Comparison of ENCODE assay signal across 3 fruit fly cellular contexts in genomic region chr3R:4658991-4659933, dm6.
TF ChIP-seq lines count a peak whose summit lies in the region.

smash (plus strand) TSS chr3R:4659579.

TF ChIP-seq in whole organism, embryonic, 481 proteins besides CTCF, POLR2A, EP300 and RAD21 (continued from another document and continues in another):
- TF ChIP-seq toy (GFP tag; IDR thresholded peaks at IDR 0.05; lab: Robert Waterston, UW), result no peak
- no peak for TF ChIP-seq ara (GFP tag; IDR thresholded peaks at IDR 0.05; lab: Robert Waterston, UW)
- TF ChIP-seq ab (GFP tag; optimal IDR thresholded peaks at IDR 0.05; lab: Kevin White, UChicago), result peak; percentile 3
- peak; percentile 71 for TF ChIP-seq eyg (GFP tag; optimal IDR thresholded peaks at IDR 0.05; lab: Kevin White, UChicago)
- TF ChIP-seq CG7745 (tag; optimal IDR thresholded peaks at IDR 0.05; lab: Kevin White, UChicago), result peak; percentile 3
- TF ChIP-seq hth (optimal IDR thresholded peaks at IDR 0.05; lab: Kevin White, UChicago), result no peak
- no peak for TF ChIP-seq CG8944 (GFP tag; optimal IDR thresholded peaks at IDR 0.05; lab: Kevin White, UChicago)
- peak; percentile 49; the same call in 1 of the 3 replicates for TF ChIP-seq zen2 (GFP tag; IDR thresholded peaks at IDR 0.05; lab: Robert Waterston, UW; ENCODE audit: partially characterized antibody)
- no peak for TF ChIP-seq CG1233 (GFP tag; optimal IDR thresholded peaks at IDR 0.05; lab: Kevin White, UChicago)
- TF ChIP-seq Dp (GFP tag; optimal IDR thresholded peaks at IDR 0.05; lab: Kevin White, UChicago), result peak; percentile 47
- TF ChIP-seq bigmax (GFP tag; optimal IDR thresholded peaks at IDR 0.05; lab: Kevin White, UChicago), result no peak
- TF ChIP-seq gfzf (GFP tag; optimal IDR thresholded peaks at IDR 0.05; lab: Kevin White, UChicago), result peak; percentile 94
- no peak for TF ChIP-seq Atf3 (GFP tag; optimal IDR thresholded peaks at IDR 0.05; lab: Kevin White, UChicago)
- no peak for TF ChIP-seq CG1647 (GFP tag; optimal IDR thresholded peaks at IDR 0.05; lab: Kevin White, UChicago)
- TF ChIP-seq tio (GFP tag; optimal IDR thresholded peaks at IDR 0.05; lab: Kevin White, UChicago), result no peak
- TF ChIP-seq CG16815 (GFP tag; optimal IDR thresholded peaks at IDR 0.05; lab: Kevin White, UChicago), result no peak
- peak; percentile 67 for TF ChIP-seq bbx (GFP tag; IDR thresholded peaks at IDR 0.05; lab: Robert Waterston, UW; ENCODE audit: partially characterized antibody)
- peak; percentile 67 for TF ChIP-seq ftz-f1 (GFP tag; optimal IDR thresholded peaks at IDR 0.05; lab: Kevin White, UChicago)
- peak; percentile 43 for TF ChIP-seq pb (GFP tag; optimal IDR thresholded peaks at IDR 0.05; lab: Kevin White, UChicago)
- no peak for TF ChIP-seq lov (optimal IDR thresholded peaks at IDR 0.05; lab: Kevin White, UChicago)
- peak; percentile 49; the same call in 1 of the 3 replicates for TF ChIP-seq lov (GFP tag; IDR thresholded peaks at IDR 0.05; lab: Robert Waterston, UW)
- TF ChIP-seq C15 (GFP tag; IDR thresholded peaks at IDR 0.05; lab: Robert Waterston, UW), result no peak
- TF ChIP-seq sna (GFP tag; IDR thresholded peaks at IDR 0.05; lab: Robert Waterston, UW; ENCODE audit: partially characterized antibody), result peak; percentile 31; the same call in 1 of the 2 replicates
- TF ChIP-seq Aef1 (GFP tag; IDR thresholded peaks at IDR 0.05; lab: Robert Waterston, UW), result no peak
- no peak for TF ChIP-seq fru (optimal IDR thresholded peaks at IDR 0.05; lab: Kevin White, UChicago)
- TF ChIP-seq CG7556 (GFP tag; optimal IDR thresholded peaks at IDR 0.05; lab: Kevin White, UChicago), result peak; percentile 22
- TF ChIP-seq CG8281 (tag; optimal IDR thresholded peaks at IDR 0.05; lab: Kevin White, UChicago), result no peak
- no peak for TF ChIP-seq grn (GFP tag; optimal IDR thresholded peaks at IDR 0.05; lab: Kevin White, UChicago)
- TF ChIP-seq salm (tag; optimal IDR thresholded peaks at IDR 0.05; lab: Kevin White, UChicago), result peak; percentile 38
- TF ChIP-seq CG9609 (GFP tag; optimal IDR thresholded peaks at IDR 0.05; lab: Kevin White, UChicago), result no peak
- no peak for TF ChIP-seq Sox102F (GFP tag; optimal IDR thresholded peaks at IDR 0.05; lab: Kevin White, UChicago)
- TF ChIP-seq CG10431 (GFP tag; optimal IDR thresholded peaks at IDR 0.05; lab: Kevin White, UChicago), result no peak
- no peak for TF ChIP-seq tup (GFP tag; optimal IDR thresholded peaks at IDR 0.05; lab: Kevin White, UChicago)
- peak; percentile 27 for TF ChIP-seq Antp (GFP tag; optimal IDR thresholded peaks at IDR 0.05; lab: Kevin White, UChicago)
- TF ChIP-seq CG2678 (tag; optimal IDR thresholded peaks at IDR 0.05; lab: Kevin White, UChicago), result no peak
- TF ChIP-seq CG5180 (GFP tag; optimal IDR thresholded peaks at IDR 0.05; lab: Kevin White, UChicago), result no peak
- peak; percentile 80; the same call in 1 of the 3 replicates for TF ChIP-seq CG34422 (GFP tag; IDR thresholded peaks at IDR 0.05; lab: Robert Waterston, UW)
- TF ChIP-seq repo (GFP tag; optimal IDR thresholded peaks at IDR 0.05; lab: Kevin White, UChicago), result peak; percentile 44
- no peak for TF ChIP-seq CG10654 (GFP tag; optimal IDR thresholded peaks at IDR 0.05; lab: Kevin White, UChicago)
- TF ChIP-seq stwl (tag; optimal IDR thresholded peaks at IDR 0.05; lab: Kevin White, UChicago), result peak; percentile 71
- no peak for TF ChIP-seq CG2120 (GFP tag; optimal IDR thresholded peaks at IDR 0.05; lab: Kevin White, UChicago)
- peak; percentile 23 for TF ChIP-seq D (optimal IDR thresholded peaks at IDR 0.05; lab: Kevin White, UChicago)
- TF ChIP-seq D (GFP tag; optimal IDR thresholded peaks at IDR 0.05; lab: Kevin White, UChicago), result no peak
- peak; percentile 78 for TF ChIP-seq CG32767 (GFP tag; IDR thresholded peaks at IDR 0.05; lab: Robert Waterston, UW)
- TF ChIP-seq NFAT (GFP tag; IDR thresholded peaks at IDR 0.05; lab: Robert Waterston, UW), result peak; percentile 76

TF ChIP-seq in whole organism, prepupa, 60 proteins besides CTCF, POLR2A, EP300 and RAD21 (continued from another document):
- TF ChIP-seq CG9139 (GFP tag; optimal IDR thresholded peaks at IDR 0.05; lab: Kevin White, UChicago) (no peak), fkh (GFP tag; optimal IDR thresholded peaks at IDR 0.05; lab: Kevin White, UChicago) (no peak), dsx (GFP tag; optimal IDR thresholded peaks at IDR 0.05; lab: Kevin White, UChicago; ENCODE audit: poor library complexity, severe bottlenecking) (peak; percentile 46), Eip78C (GFP tag; lab: Kevin White, UChicago) (peak; percentile 86), spab (GFP tag; optimal IDR thresholded peaks at IDR 0.05; lab: Kevin White, UChicago) (no peak), CG11294 (GFP tag; IDR thresholded peaks at IDR 0.05; lab: Robert Waterston, UW) (no peak; the same call in 1 of the 2 replicates), CG15336 (GFP tag; IDR thresholded peaks at IDR 0.05; lab: Robert Waterston, UW) (peak; percentile 57), topi (GFP tag; optimal IDR thresholded peaks at IDR 0.05; lab: Kevin White, UChicago) (peak; percentile 15), Ets21C (GFP tag; optimal IDR thresholded peaks at IDR 0.05; lab: Kevin White, UChicago) (no peak), acj6 (GFP tag; optimal IDR thresholded peaks at IDR 0.05; lab: Kevin White, UChicago) (no peak), net (GFP tag; optimal IDR thresholded peaks at IDR 0.05; lab: Kevin White, UChicago) (peak; percentile 61), ss (GFP tag; optimal IDR thresholded peaks at IDR 0.05; lab: Kevin White, UChicago) (peak; percentile 53 to 69), CG11902 (GFP tag; optimal IDR thresholded peaks at IDR 0.05; lab: Kevin White, UChicago) (no peak), CG6808 (GFP tag; optimal IDR thresholded peaks at IDR 0.05; lab: Kevin White, UChicago) (peak; percentile 62), Blimp-1 (GFP tag; optimal IDR thresholded peaks at IDR 0.05; lab: Kevin White, UChicago) (no peak), lz (GFP tag; optimal IDR thresholded peaks at IDR 0.05; lab: Kevin White, UChicago) (peak; percentile 36), dac (GFP tag; optimal IDR thresholded peaks at IDR 0.05; lab: Kevin White, UChicago) (no peak), svp (GFP tag; lab: Kevin White, UChicago) (no peak), cyc (GFP tag; optimal IDR thresholded peaks at IDR 0.05; lab: Kevin White, UChicago) (peak; percentile 31), salr (GFP tag; optimal IDR thresholded peaks at IDR 0.05; lab: Kevin White, UChicago) (peak in 1 of 2 experiments; percentile 9), Eip93F (GFP tag; optimal IDR thresholded peaks at IDR 0.05; lab: Kevin White, UChicago) (no peak), OdsH (GFP tag; optimal IDR thresholded peaks at IDR 0.05; lab: Kevin White, UChicago) (no peak), Smox (GFP tag; optimal IDR thresholded peaks at IDR 0.05; lab: Kevin White, UChicago) (no peak), CG8319 (GFP tag; optimal IDR thresholded peaks at IDR 0.05; lab: Kevin White, UChicago) (no peak), esn (GFP tag; optimal IDR thresholded peaks at IDR 0.05; lab: Kevin White, UChicago) (peak; percentile 48), CG7368 (GFP tag; optimal IDR thresholded peaks at IDR 0.05; lab: Kevin White, UChicago) (no peak), CG6163 (GFP tag; IDR thresholded peaks at IDR 0.05; lab: Robert Waterston, UW) (peak; percentile 70; the same call in 2 of the 3 replicates), achi (GFP tag; optimal IDR thresholded peaks at IDR 0.05; lab: Kevin White, UChicago) (peak; percentile 3), eg (GFP tag; IDR thresholded peaks at IDR 0.05; lab: Robert Waterston, UW) (peak; percentile 67; the same call in 1 of the 3 replicates), Met (GFP tag; optimal IDR thresholded peaks at IDR 0.05; lab: Kevin White, UChicago) (peak; percentile 51), Sox102F (GFP tag; optimal IDR thresholded peaks at IDR 0.05; lab: Kevin White, UChicago) (no peak), CG32006 (GFP tag; optimal IDR thresholded peaks at IDR 0.05; lab: Kevin White, UChicago) (no peak), CG6854 (GFP tag; optimal IDR thresholded peaks at IDR 0.05; lab: Kevin White, UChicago) (peak; percentile 65), fd85E (GFP tag; optimal IDR thresholded peaks at IDR 0.05; lab: Kevin White, UChicago) (no peak), Lpt (GFP tag; optimal IDR thresholded peaks at IDR 0.05; lab: Kevin White, UChicago) (peak; percentile 71), Sox15 (GFP tag; optimal IDR thresholded peaks at IDR 0.05; lab: Kevin White, UChicago) (no peak), CG10669 (GFP tag; optimal IDR thresholded peaks at IDR 0.05; lab: Kevin White, UChicago) (no peak), vri (GFP tag; optimal IDR thresholded peaks at IDR 0.05; lab: Kevin White, UChicago) (peak; percentile 60), CG10631 (GFP tag; optimal IDR thresholded peaks at IDR 0.05; lab: Kevin White, UChicago) (no peak), Eip75B (GFP tag; optimal IDR thresholded peaks at IDR 0.05; lab: Kevin White, UChicago) (peak; percentile 63), CG34406 (GFP tag; optimal IDR thresholded peaks at IDR 0.05; lab: Kevin White, UChicago) (no peak)

TF ChIP-seq in whole organism, wandering third instar larva, 38 proteins besides CTCF, POLR2A, EP300 and RAD21 (continued from another document):
- TF ChIP-seq brk (GFP tag; optimal IDR thresholded peaks at IDR 0.05; lab: Kevin White, UChicago), result peak; percentile 31
- TF ChIP-seq ey (GFP tag; optimal IDR thresholded peaks at IDR 0.05; lab: Kevin White, UChicago), result peak; percentile 38
- peak; percentile 4 for TF ChIP-seq sage (GFP tag; optimal IDR thresholded peaks at IDR 0.05; lab: Kevin White, UChicago)
- TF ChIP-seq Dif (GFP tag; optimal IDR thresholded peaks at IDR 0.05; lab: Kevin White, UChicago; ENCODE audit: partially characterized antibody), result peak; percentile 76
- TF ChIP-seq Rel (GFP tag; optimal IDR thresholded peaks at IDR 0.05; lab: Kevin White, UChicago), result no peak
- peak; percentile 89 for TF ChIP-seq Rel (tag; optimal IDR thresholded peaks at IDR 0.05; lab: Kevin White, UChicago)
